Fruit fly (Drosophila melanogaster): Measurements from ENCODE around the gene CG9427.

The CG9427 gene

DNA sequence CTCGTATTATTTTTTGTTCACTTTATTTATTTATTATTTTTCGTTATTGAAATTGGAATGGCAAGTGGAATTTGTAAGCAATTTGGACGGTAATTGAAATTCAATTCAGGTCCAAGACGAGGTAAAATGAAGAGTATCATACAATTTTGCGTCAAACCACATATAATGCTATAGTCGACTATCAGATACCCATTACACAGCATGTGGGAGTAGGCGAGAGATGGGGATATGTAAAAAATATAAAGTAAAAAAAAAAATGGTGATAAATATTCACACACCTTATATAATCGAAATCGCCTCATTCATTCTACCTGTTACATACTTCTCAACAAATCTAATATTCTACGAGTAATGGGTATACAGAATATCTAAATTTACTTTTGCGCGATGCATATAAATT is 14.5 kb downstream of the CG9427 start:
- peak in 1 of 2 experiments; percentile 56 for TF ChIP-seq foxo (GFP tag; optimal IDR thresholded peaks at IDR 0.05)
- TF ChIP-seq Hr78 (GFP tag; optimal IDR thresholded peaks at IDR 0.05) = no peak
- TF ChIP-seq OdsH (GFP tag; optimal IDR thresholded peaks at IDR 0.05) = peak; percentile 54
- TF ChIP-seq HLH106 (tag; optimal IDR thresholded peaks at IDR 0.05) = peak; percentile 45
- TF ChIP-seq h (GFP tag; optimal IDR thresholded peaks at IDR 0.05) = peak; percentile 69
- TF ChIP-seq fru (GFP tag; optimal IDR thresholded peaks at IDR 0.05) = peak; percentile 45
- TF ChIP-seq Sp1 (GFP tag; optimal IDR thresholded peaks at IDR 0.05) = peak; percentile 9
- TF ChIP-seq br (GFP tag; optimal IDR thresholded peaks at IDR 0.05) = peak; percentile 59
- peak; percentile 56 for TF ChIP-seq rgr (GFP tag; optimal IDR thresholded peaks at IDR 0.05)
- TF ChIP-seq CG9705 (GFP tag; optimal IDR thresholded peaks at IDR 0.05) = no peak
- TF ChIP-seq woc (GFP tag; optimal IDR thresholded peaks at IDR 0.05) = peak; percentile 11
- peak; percentile 63 for TF ChIP-seq ey (GFP tag; optimal IDR thresholded peaks at IDR 0.05)
- TF ChIP-seq Hr83 (GFP tag; optimal IDR thresholded peaks at IDR 0.05; ENCODE audit: poor library complexity, severe bottlenecking) = no peak
- TF ChIP-seq CG32264 (GFP tag; optimal IDR thresholded peaks at IDR 0.05) = no peak
- TF ChIP-seq psq (GFP tag; optimal IDR thresholded peaks at IDR 0.05) = peak; percentile 6
- peak; percentile 60 for TF ChIP-seq Hnf4 (GFP tag; optimal IDR thresholded peaks at IDR 0.05)
- TF ChIP-seq sage (GFP tag; optimal IDR thresholded peaks at IDR 0.05) = no peak

- no peak for TF ChIP-seq woc (GFP tag; optimal IDR thresholded peaks at IDR 0.05)
- no peak for TF ChIP-seq dsf (GFP tag; optimal IDR thresholded peaks at IDR 0.05; ENCODE audit: borderline replicate concordance)
- TF ChIP-seq CG9705 (GFP tag; optimal IDR thresholded peaks at IDR 0.05) = no peak
- TF ChIP-seq dmrt93B (GFP tag; optimal IDR thresholded peaks at IDR 0.05) = no peak
Measured at dm6 chr3R:9608206-9608605, 18.5 kb downstream of the CG9427 start.

DNA sequence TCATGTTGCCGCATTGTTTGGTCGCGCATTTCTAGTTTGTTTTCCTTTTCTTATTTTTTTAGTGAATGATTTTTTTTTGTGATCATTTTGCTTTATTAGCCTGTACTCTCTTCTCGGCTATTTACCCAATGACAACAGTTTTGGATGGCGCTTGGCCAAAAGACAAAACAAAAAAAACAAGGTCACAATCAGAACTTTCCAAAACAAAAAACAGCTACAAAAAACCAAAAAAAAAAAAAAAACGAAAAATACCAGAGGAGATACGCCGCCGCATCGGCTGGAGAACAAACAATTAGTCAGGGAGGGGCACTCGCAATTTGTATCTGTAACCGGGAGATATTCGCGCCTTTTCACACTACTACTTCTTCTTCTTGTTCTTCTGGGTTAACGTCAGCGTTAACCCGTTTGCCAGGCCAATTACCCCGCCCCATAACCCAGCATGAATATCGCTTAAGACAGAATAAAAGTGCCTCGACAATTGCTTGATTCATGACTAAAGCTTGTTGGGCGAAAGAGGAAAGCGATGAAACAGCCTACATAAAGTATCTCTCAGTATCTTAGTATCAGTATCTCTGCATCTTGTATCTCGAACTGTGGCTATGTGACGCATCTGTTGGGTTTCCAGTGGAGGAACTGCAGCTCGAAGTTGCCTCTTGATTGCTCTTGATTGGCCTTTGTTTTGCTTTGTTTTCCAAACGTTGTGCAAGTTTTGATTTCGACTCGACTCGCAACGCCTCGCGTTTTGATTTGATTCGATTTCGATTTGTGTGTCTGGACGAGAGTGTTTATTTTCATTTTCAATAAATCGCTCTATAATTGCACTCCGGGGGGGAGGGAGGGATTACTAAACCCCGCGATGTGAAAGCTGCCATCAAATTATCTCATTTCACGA is 19.6 kb downstream of the CG9427 start:
- TF ChIP-seq Vsx2 (GFP tag; optimal IDR thresholded peaks at IDR 0.05; ENCODE audit: partially characterized antibody) (peak; percentile 66), brk (GFP tag; optimal IDR thresholded peaks at IDR 0.05) (no peak), N (GFP tag; optimal IDR thresholded peaks at IDR 0.05) (no peak)

- TF ChIP-seq br (GFP tag; optimal IDR thresholded peaks at IDR 0.05) = peak; percentile 21
- TF ChIP-seq pan (optimal IDR thresholded peaks at IDR 0.05) = no peak
- no peak for TF ChIP-seq dl (GFP tag; optimal IDR thresholded peaks at IDR 0.05; ENCODE audit: insufficient read depth in 1 of 2, partially characterized antibody in 2 of 2)
- TF ChIP-seq Myc (optimal IDR thresholded peaks at IDR 0.05) = no peak
- TF ChIP-seq h (GFP tag; optimal IDR thresholded peaks at IDR 0.05) = peak; percentile 33
- no peak for TF ChIP-seq Rel (GFP tag; optimal IDR thresholded peaks at IDR 0.05)
- no peak for TF ChIP-seq Rel (tag; optimal IDR thresholded peaks at IDR 0.05)
- no peak for TF ChIP-seq woc (GFP tag; optimal IDR thresholded peaks at IDR 0.05)
- TF ChIP-seq dsf (GFP tag; optimal IDR thresholded peaks at IDR 0.05; ENCODE audit: borderline replicate concordance) = no peak
- TF ChIP-seq fru (GFP tag; optimal IDR thresholded peaks at IDR 0.05) = peak; percentile 40
- TF ChIP-seq Hr78 (GFP tag; optimal IDR thresholded peaks at IDR 0.05) = no peak
- TF ChIP-seq jim (GFP tag; optimal IDR thresholded peaks at IDR 0.05) = no peak
- TF ChIP-seq tai (GFP tag; optimal IDR thresholded peaks at IDR 0.05) = no peak
- TF ChIP-seq OdsH (GFP tag; optimal IDR thresholded peaks at IDR 0.05) = no peak
- TF ChIP-seq foxo (GFP tag; optimal IDR thresholded peaks at IDR 0.05) = peak in 1 of 2 experiments; percentile 37
- no peak for TF ChIP-seq Vsx2 (GFP tag; optimal IDR thresholded peaks at IDR 0.05; ENCODE audit: partially characterized antibody)
- no peak for TF ChIP-seq Jra (GFP tag; optimal IDR thresholded peaks at IDR 0.05)
- no peak for TF ChIP-seq Dfd (GFP tag; optimal IDR thresholded peaks at IDR 0.05)
- no peak for TF ChIP-seq usp (GFP tag; optimal IDR thresholded peaks at IDR 0.05)
- no peak for TF ChIP-seq psq (GFP tag; optimal IDR thresholded peaks at IDR 0.05)
- no peak for TF ChIP-seq CrebA (GFP tag; optimal IDR thresholded peaks at IDR 0.05; ENCODE audit: borderline replicate concordance)
- no peak for TF ChIP-seq CG32264 (GFP tag; optimal IDR thresholded peaks at IDR 0.05)
- no peak for TF ChIP-seq Sp1 (GFP tag; optimal IDR thresholded peaks at IDR 0.05)
- peak; percentile 6 for TF ChIP-seq HLH106 (tag; optimal IDR thresholded peaks at IDR 0.05)
- TF ChIP-seq Hr83 (GFP tag; optimal IDR thresholded peaks at IDR 0.05; ENCODE audit: poor library complexity, severe bottlenecking) = no peak
- TF ChIP-seq lola (GFP tag; optimal IDR thresholded peaks at IDR 0.05) = no peak
- no peak for TF ChIP-seq Dif (GFP tag; optimal IDR thresholded peaks at IDR 0.05; ENCODE audit: partially characterized antibody)
- TF ChIP-seq dmrt93B (GFP tag; optimal IDR thresholded peaks at IDR 0.05) = no peak
- no peak for TF ChIP-seq sage (GFP tag; optimal IDR thresholded peaks at IDR 0.05)
- TF ChIP-seq rgr (GFP tag; optimal IDR thresholded peaks at IDR 0.05) = peak; percentile 9
- no peak for TF ChIP-seq sv (GFP tag; optimal IDR thresholded peaks at IDR 0.05)
- TF ChIP-seq N (GFP tag; optimal IDR thresholded peaks at IDR 0.05) = no peak
- no peak for TF ChIP-seq CG9705 (GFP tag; optimal IDR thresholded peaks at IDR 0.05)
- peak; percentile 23 for TF ChIP-seq ey (GFP tag; optimal IDR thresholded peaks at IDR 0.05)
- TF ChIP-seq Hnf4 (GFP tag; optimal IDR thresholded peaks at IDR 0.05) = no peak
Measured at dm6 chr3R:9605084-9605483, 21.6 kb downstream of the CG9427 start.

All from whole organism, wandering third instar larva.